Fruit fly (Drosophila melanogaster) whole organism, embryonic: ENCODE data around the gene Prosalpha6.

Source experiments
- BtbVII ChIP-seq: fragments of 200-800 bp; sonication (Bioruptor generic); optimal IDR thresholded peaks from 3 replicates; lab custom pipeline; 2017; ENCODE audit warnings: missing biosample characterization, mild to moderate bottlenecking, missing genetic modification characterization
- CG10209 ChIP-seq: fragments of 200-800 bp; sonication (Bioruptor generic); optimal IDR thresholded peaks from 3 replicates; lab custom pipeline; 2017; ENCODE audit warnings: missing biosample characterization, mild to moderate bottlenecking, missing genetic modification characterization, missing genetic modification reagents
- CG11398 ChIP-seq: fragments of 200-800 bp; sonication (Bioruptor generic); optimal IDR thresholded peaks from 2 replicates; lab custom pipeline; 2016; ENCODE audit warnings: missing biosample characterization, missing genetic modification characterization
- CG12744 ChIP-seq: fragments of 200-800 bp; sonication (Bioruptor generic); optimal IDR thresholded peaks from 2 replicates; lab custom pipeline; 2016; ENCODE audit warnings: missing biosample characterization, missing genetic modification characterization
- CG1603 ChIP-seq: fragments of 200-800 bp; sonication (Bioruptor generic); optimal IDR thresholded peaks from 2 replicates; lab custom pipeline; 2019; ENCODE audit warnings: missing biosample characterization, mild to moderate bottlenecking, missing genetic modification characterization, moderate library complexity
- CG16813 ChIP-seq: fragments of 200-800 bp; sonication (Bioruptor generic); IDR thresholded peaks from 3 replicates; pipeline ENCODE4 v1.3.6; 2022; ENCODE audit warnings: missing biosample characterization, missing genetic modification characterization; ENCODE audit not compliant: partially characterized antibody
- CG17359 ChIP-seq: fragments of 200-800 bp; sonication (Bioruptor generic); optimal IDR thresholded peaks from 3 replicates; lab custom pipeline; 2018; ENCODE audit warnings: missing biosample characterization, mild to moderate bottlenecking, missing genetic modification characterization, moderate library complexity
- CG17912 ChIP-seq: fragments of 200-800 bp; sonication (Bioruptor generic); optimal IDR thresholded peaks from 2 replicates; lab custom pipeline; 2018; ENCODE audit warnings: missing biosample characterization, mild to moderate bottlenecking, missing genetic modification characterization
- CG1832 ChIP-seq: fragments of 200-800 bp; sonication (Bioruptor generic); optimal IDR thresholded peaks from 2 replicates; lab custom pipeline; 2017; ENCODE audit warnings: missing biosample characterization, mild to moderate bottlenecking, missing genetic modification characterization, inconsistent platforms
- CG2202 ChIP-seq: fragments of 200-800 bp; sonication (Bioruptor generic); optimal IDR thresholded peaks from 2 replicates; lab custom pipeline; 2018; ENCODE audit warnings: missing biosample characterization, mild to moderate bottlenecking, missing genetic modification characterization
- CG31224 ChIP-seq: fragments of 200-800 bp; sonication (Bioruptor generic); IDR thresholded peaks from 2 replicates; pipeline ENCODE4 v1.3.6; 2022; ENCODE audit warnings: missing biosample characterization, missing genetic modification characterization
- CG31365 ChIP-seq: fragments of 200-800 bp; sonication (Bioruptor generic); optimal IDR thresholded peaks from 2 replicates; lab custom pipeline; 2018; ENCODE audit warnings: missing biosample characterization, mild to moderate bottlenecking, missing genetic modification characterization
- CG3163 ChIP-seq: fragments of 200-800 bp; sonication (Bioruptor generic); optimal IDR thresholded peaks from 3 replicates; lab custom pipeline; 2016; ENCODE audit warnings: missing biosample characterization, missing genetic modification characterization
- CG32532 ChIP-seq: fragments of 200-800 bp; sonication (Bioruptor generic); IDR thresholded peaks from 2 replicates; pipeline ENCODE4 v1.3.6; 2022; ENCODE audit warnings: missing biosample characterization, missing genetic modification characterization
- CG33557 ChIP-seq: fragments of 200-800 bp; sonication (Bioruptor generic); optimal IDR thresholded peaks from 2 replicates; lab custom pipeline; 2019; ENCODE audit warnings: missing biosample characterization, mild to moderate bottlenecking, missing genetic modification characterization, moderate library complexity
- CG6254 ChIP-seq: fragments of 200-800 bp; sonication (Bioruptor generic); optimal IDR thresholded peaks from 3 replicates; lab custom pipeline; 2017; ENCODE audit warnings: mild to moderate bottlenecking, missing biosample characterization, missing genetic modification reagents, missing genetic modification characterization
- CG6683 ChIP-seq: fragments of 200-800 bp; sonication (Bioruptor generic); optimal IDR thresholded peaks from 2 replicates; lab custom pipeline; 2017; ENCODE audit warnings: missing biosample characterization, mild to moderate bottlenecking, missing genetic modification characterization, missing genetic modification reagents
- CG6854 ChIP-seq: fragments of 200-800 bp; sonication (Bioruptor generic); optimal IDR thresholded peaks from 3 replicates; lab custom pipeline; 2017; ENCODE audit warnings: missing biosample characterization, mild to moderate bottlenecking, missing genetic modification characterization
- CG7556 ChIP-seq: fragments of 200-800 bp; sonication (Bioruptor generic); optimal IDR thresholded peaks from 2 replicates; lab custom pipeline; 2017; ENCODE audit warnings: missing biosample characterization, mild to moderate bottlenecking, missing genetic modification characterization
- CG7987 ChIP-seq: fragments of 200-800 bp; sonication (Bioruptor generic); optimal IDR thresholded peaks from 2 replicates; lab custom pipeline; 2018; ENCODE audit warnings: missing biosample characterization, mild to moderate bottlenecking, missing genetic modification characterization, moderate library complexity
- CG8290 ChIP-seq, 3 experiments: fragments of 200-800 bp; sonication (Bioruptor generic); optimal IDR thresholded peaks; 2 replicates each; lab custom pipeline; 2016 to 2019; ENCODE audit warnings: missing biosample characterization in 3 of 3, missing genetic modification characterization in 3 of 3, mild to moderate bottlenecking in 2 of 3, moderate library complexity in 1 of 3
- CG8924 ChIP-seq: fragments of 200-800 bp; optimal IDR thresholded peaks from 3 replicates; lab custom pipeline; 2019; ENCODE audit warnings: missing biosample characterization, mild to moderate bottlenecking, missing genetic modification characterization, moderate library complexity
- CG9727 ChIP-seq: fragments of 200-800 bp; sonication (Bioruptor generic); optimal IDR thresholded peaks from 3 replicates; lab custom pipeline; 2017; ENCODE audit warnings: missing biosample characterization, mild to moderate bottlenecking, missing genetic modification characterization
- CG9932 ChIP-seq: fragments of 200-800 bp; sonication (Bioruptor generic); IDR thresholded peaks from 2 replicates; pipeline ENCODE4 v1.3.6; 2022; ENCODE audit warnings: missing biosample characterization, missing genetic modification characterization
- Dad ChIP-seq: fragments of 200-800 bp; sonication (Bioruptor generic); optimal IDR thresholded peaks from 3 replicates; lab custom pipeline; 2016; ENCODE audit warnings: missing biosample characterization, missing genetic modification characterization
- Dref ChIP-seq: fragments of 200-800 bp; sonication (Bioruptor generic); IDR thresholded peaks from 2 replicates; pipeline ENCODE4 v1.3.6; 2022; ENCODE audit warnings: missing biosample characterization, missing genetic modification characterization
- Fer2 ChIP-seq: fragments of 200-800 bp; sonication (Bioruptor generic); optimal IDR thresholded peaks from 2 replicates; lab custom pipeline; 2018; ENCODE audit warnings: missing biosample characterization, mild to moderate bottlenecking, missing genetic modification characterization, moderate library complexity
- MESR4 ChIP-seq: fragments of 200-800 bp; sonication (Bioruptor generic); optimal IDR thresholded peaks from 2 replicates; lab custom pipeline; 2018; ENCODE audit warnings: missing biosample characterization, mild to moderate bottlenecking, missing genetic modification characterization, moderate library complexity
- Mrtf ChIP-seq: fragments of 200-800 bp; sonication (Bioruptor generic); IDR thresholded peaks from 3 replicates; pipeline ENCODE4 v1.3.6; 2022; ENCODE audit warnings: missing biosample characterization, missing genetic modification characterization
- Nf-YA ChIP-seq: fragments of 200-800 bp; sonication (Bioruptor generic); IDR thresholded peaks from 2 replicates; pipeline ENCODE4 v1.3.6; 2022; ENCODE audit warnings: missing biosample characterization, missing genetic modification characterization
- PHDP ChIP-seq: fragments of 200-800 bp; sonication (Bioruptor generic); optimal IDR thresholded peaks from 3 replicates; lab custom pipeline; 2018; ENCODE audit warnings: missing biosample characterization, mild to moderate bottlenecking, missing genetic modification characterization, moderate library complexity
- Rfx ChIP-seq: fragments of 200-800 bp; sonication (Bioruptor generic); IDR thresholded peaks from 2 replicates; pipeline ENCODE4 v1.3.6; 2022; ENCODE audit warnings: missing biosample characterization, missing genetic modification characterization
- Taf1 ChIP-seq: fragments of 200-800 bp; sonication (Bioruptor generic); IDR thresholded peaks from 2 replicates; pipeline ENCODE4 v1.3.6; 2022; ENCODE audit warnings: missing biosample characterization, missing genetic modification characterization
- corto ChIP-seq: fragments of 200-800 bp; sonication (Bioruptor generic); optimal IDR thresholded peaks from 2 replicates; lab custom pipeline; 2016; ENCODE audit warnings: missing biosample characterization, mild to moderate bottlenecking, missing genetic modification characterization, moderate library complexity
- crp ChIP-seq, 2 experiments: fragments of 200-800 bp; sonication (Bioruptor generic); optimal IDR thresholded peaks; 2 replicates in 1 of 2; 3 replicates in 1 of 2; lab custom pipeline; 2017; ENCODE audit warnings: missing biosample characterization in 2 of 2, missing genetic modification characterization in 2 of 2, mild to moderate bottlenecking in 1 of 2, moderate library complexity in 1 of 2
- dmrt11E ChIP-seq: fragments of 200-800 bp; sonication (Bioruptor generic); optimal IDR thresholded peaks from 3 replicates; lab custom pipeline; 2018; ENCODE audit warnings: missing biosample characterization, mild to moderate bottlenecking, missing genetic modification characterization, moderate library complexity
- en ChIP-seq: fragments of 200-800 bp; sonication (Bioruptor generic); optimal IDR thresholded peaks from 2 replicates; lab custom pipeline; 2016; ENCODE audit warnings: missing biosample characterization, missing genetic modification characterization
- gfzf ChIP-seq: fragments of 200-800 bp; sonication (Bioruptor generic); optimal IDR thresholded peaks from 2 replicates; lab custom pipeline; 2016; ENCODE audit warnings: missing biosample characterization, mild to moderate bottlenecking, missing genetic modification characterization, moderate library complexity
- lov ChIP-seq, 2 experiments: fragments of 200-800 bp in 1 of 2; fragments of >200 bp in 1 of 2; sonication (Bioruptor generic) in 1 of 2; IDR thresholded peaks in 1 of 2; optimal IDR thresholded peaks in 1 of 2; 2 replicates in 1 of 2; 3 replicates in 1 of 2; pipeline versions ENCODE4 v1.3.6 to Lab custom; 2017 to 2022; ENCODE audit warnings: missing biosample characterization in 1 of 2, missing genetic modification characterization in 1 of 2
- mirr ChIP-seq: fragments of 200-800 bp; sonication (Bioruptor generic); optimal IDR thresholded peaks from 3 replicates; lab custom pipeline; 2018; ENCODE audit warnings: missing biosample characterization, mild to moderate bottlenecking, missing genetic modification characterization
- pfk ChIP-seq: fragments of 200-800 bp; sonication (Bioruptor generic); optimal IDR thresholded peaks from 2 replicates; lab custom pipeline; 2018; ENCODE audit warnings: missing biosample characterization, mild to moderate bottlenecking, missing genetic modification characterization, moderate library complexity
- psq ChIP-seq: fragments of 200-800 bp; sonication (Bioruptor generic); optimal IDR thresholded peaks from 2 replicates; lab custom pipeline; 2017; ENCODE audit warnings: missing biosample characterization, missing genetic modification characterization
- sd ChIP-seq: fragments of 200-800 bp; sonication (Bioruptor generic); optimal IDR thresholded peaks from 3 replicates; lab custom pipeline; 2018; ENCODE audit warnings: missing biosample characterization, mild to moderate bottlenecking, missing genetic modification characterization, moderate library complexity
- sens ChIP-seq: fragments of 200-800 bp; sonication (Bioruptor generic); peaks from one replicate; lab custom pipeline; 2016; ENCODE audit warnings: missing biosample characterization, missing genetic modification characterization
- sr ChIP-seq: fragments of 200-800 bp; sonication (Bioruptor generic); IDR thresholded peaks from 3 replicates; pipeline ENCODE4 v1.3.6; 2022; ENCODE audit warnings: missing biosample characterization, missing genetic modification characterization
- twi ChIP-seq: fragments of 200-800 bp; optimal IDR thresholded peaks from 2 replicates; lab custom pipeline; 2019; ENCODE audit warnings: missing biosample characterization, mild to moderate bottlenecking, missing genetic modification characterization, moderate library complexity
- wek ChIP-seq: fragments of 200-800 bp; sonication (Bioruptor generic); optimal IDR thresholded peaks from 3 replicates; lab custom pipeline; 2018; ENCODE audit warnings: missing biosample characterization, mild to moderate bottlenecking, missing genetic modification characterization, moderate library complexity

The Prosalpha6 gene

DNA sequence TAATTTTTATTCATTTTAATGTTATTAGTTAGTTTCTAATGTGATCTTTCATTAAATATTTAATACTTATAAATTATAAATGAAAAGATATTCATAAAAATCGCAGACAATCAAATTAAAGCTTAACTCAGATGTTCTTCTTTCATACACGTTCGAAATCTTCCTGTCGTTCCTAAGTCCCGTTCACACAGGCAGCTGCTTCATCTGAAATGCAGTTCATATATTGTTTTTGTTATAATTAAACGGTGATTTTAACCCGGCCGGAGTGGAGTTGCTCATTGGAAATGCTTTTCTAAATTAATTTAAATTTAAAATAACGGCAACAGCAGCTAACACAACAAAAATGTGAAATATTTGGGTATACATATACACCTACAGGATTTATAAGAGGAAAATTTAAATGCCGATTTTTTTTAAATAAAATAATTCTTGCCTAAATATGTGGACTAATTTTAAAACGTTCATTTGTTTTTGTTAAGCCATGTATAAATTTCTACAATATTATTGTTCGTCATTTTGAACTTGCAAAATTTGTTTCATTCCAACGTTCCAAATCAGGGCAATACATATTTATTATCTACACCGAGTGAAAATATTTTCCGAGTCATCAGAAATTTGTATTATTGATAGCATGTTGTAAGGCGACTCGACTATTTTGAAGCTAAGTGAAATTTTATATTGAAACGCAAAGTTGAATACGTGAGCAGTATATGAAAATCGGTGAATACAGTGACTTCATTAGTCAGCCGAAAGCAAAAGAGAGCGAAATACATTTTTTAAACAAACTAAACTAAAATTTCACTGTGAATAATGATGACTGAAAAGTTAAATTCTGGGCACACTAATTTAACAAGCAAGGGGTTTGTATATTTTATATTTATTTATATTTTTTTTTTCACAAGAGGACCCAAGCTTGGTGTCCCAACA is 17.8 kb downstream of the Prosalpha6 start, which contains the start of gene me31B (continued):
- TF ChIP-seq twi (tag; lab: Kevin White, UChicago): peak; percentile 14
- no peak for TF ChIP-seq Dref (GFP tag; lab: Robert Waterston, UW)
- TF ChIP-seq PHDP (tag; lab: Kevin White, UChicago): no peak
- TF ChIP-seq CG32532 (GFP tag; lab: Robert Waterston, UW): no peak
- no peak for TF ChIP-seq wek (GFP tag; lab: Kevin White, UChicago)
- no peak for TF ChIP-seq en (GFP tag; lab: Kevin White, UChicago)
- no peak for TF ChIP-seq CG12744
- TF ChIP-seq Nf-YA (GFP tag; lab: Robert Waterston, UW): no peak
- TF ChIP-seq CG8290 (GFP tag; optimal IDR thresholded peaks at IDR 0.05; lab: Kevin White, UChicago): no peak
- TF ChIP-seq CG8290 (tag; optimal IDR thresholded peaks at IDR 0.05; lab: Kevin White, UChicago): peak in 1 of 2 experiments; percentile 41
- TF ChIP-seq MESR4 (GFP tag; lab: Kevin White, UChicago): peak; percentile 74
- TF ChIP-seq CG6683: no peak
- no peak for TF ChIP-seq CG10209 (GFP tag; lab: Kevin White, UChicago)
- no peak for TF ChIP-seq Dad (GFP tag; lab: Kevin White, UChicago)
- TF ChIP-seq CG9932 (GFP tag; lab: Robert Waterston, UW): no peak
- TF ChIP-seq CG31365: no peak
- no peak for TF ChIP-seq CG6854 (GFP tag; lab: Kevin White, UChicago)
- TF ChIP-seq CG3163 (GFP tag; lab: Kevin White, UChicago): no peak
- no peak for TF ChIP-seq CG17359 (tag; lab: Kevin White, UChicago)
- TF ChIP-seq CG1603: peak; percentile 99
- peak; percentile 6 for TF ChIP-seq CG17912
- peak; percentile 15 for TF ChIP-seq sd (tag; lab: Kevin White, UChicago)
- TF ChIP-seq Fer2 (tag; lab: Kevin White, UChicago): no peak
- TF ChIP-seq Rfx (GFP tag; lab: Robert Waterston, UW): no peak
- TF ChIP-seq mirr (GFP tag; lab: Kevin White, UChicago): no peak
- no peak for TF ChIP-seq sr
- peak; percentile 90 for TF ChIP-seq pfk (GFP tag; lab: Kevin White, UChicago)
- no peak for TF ChIP-seq lov (optimal IDR thresholded peaks at IDR 0.05; lab: Kevin White, UChicago)
- TF ChIP-seq lov (GFP tag; IDR thresholded peaks at IDR 0.05; lab: Robert Waterston, UW): no peak
- TF ChIP-seq CG9727 (GFP tag; lab: Kevin White, UChicago): no peak
- TF ChIP-seq psq: no peak
- peak; percentile 9 for TF ChIP-seq sens (GFP tag; lab: Kevin White, UChicago)
- TF ChIP-seq CG31224 (GFP tag; lab: Robert Waterston, UW): no peak
- TF ChIP-seq corto (GFP tag; lab: Kevin White, UChicago): no peak
- peak; percentile 40 for TF ChIP-seq gfzf (GFP tag; lab: Kevin White, UChicago)
- no peak for TF ChIP-seq BtbVII (GFP tag; lab: Kevin White, UChicago)
- no peak for TF ChIP-seq Mrtf
- TF ChIP-seq CG6254 (GFP tag; lab: Kevin White, UChicago): no peak
- no peak for TF ChIP-seq CG16813 (GFP tag; lab: Robert Waterston, UW)
- TF ChIP-seq CG7556 (GFP tag; lab: Kevin White, UChicago): no peak
- TF ChIP-seq CG7987 (GFP tag; lab: Kevin White, UChicago): no peak
- no peak for TF ChIP-seq CG2202
- TF ChIP-seq dmrt11E (tag; lab: Kevin White, UChicago): peak; percentile 14
- TF ChIP-seq CG1832: no peak
- no peak for TF ChIP-seq CG33557
- no peak for TF ChIP-seq Taf1 (GFP tag; lab: Robert Waterston, UW)
- TF ChIP-seq CG11398: peak; percentile 97
- TF ChIP-seq crp (GFP tag; optimal IDR thresholded peaks at IDR 0.05; lab: Kevin White, UChicago): peak in 1 of 2 experiments; percentile 35
- no peak for TF ChIP-seq CG8924 (tag; lab: Kevin White, UChicago)
